Fruit fly (Drosophila melanogaster): ENCODE data around the gene SdhAL.

- no peak for TF ChIP-seq CG8478 (optimal IDR thresholded peaks at IDR 0.05)
- no peak for TF ChIP-seq psq (optimal IDR thresholded peaks at IDR 0.05)
These were observed 49.8 kb downstream of the SdhAL start for dm6 chr3L:11874758-11875157.
